Fruit fly (Drosophila melanogaster): Measurements from ENCODE around the gene Nedd8.
A peak's percentile ranks its signal among the peaks of the same experiment; 100 is the strongest.

Nedd8 gene

dm6 chr2L:18987078-18987895, 35.6 kb upstream of the Nedd8 start, which contains the start of the genes Swip-1 and EMC5 (continued):
- TF ChIP-seq hkb (optimal IDR thresholded peaks at IDR 0.05) (no peak), hkb (GFP tag; IDR thresholded peaks at IDR 0.05) (no peak), so (GFP tag; IDR thresholded peaks at IDR 0.05) (peak; percentile 10; the same call in 1 of the 3 replicates), CG31441 (GFP tag; IDR thresholded peaks at IDR 0.05) (peak; percentile 83), CG34376 (GFP tag; optimal IDR thresholded peaks at IDR 0.05) (peak; percentile 15), Myb (GFP tag; optimal IDR thresholded peaks at IDR 0.05) (no peak), jigr1 (GFP tag; IDR thresholded peaks at IDR 0.05) (peak; percentile 20; the same call in 1 of the 3 replicates), eyg (GFP tag; optimal IDR thresholded peaks at IDR 0.05) (no peak), CG3281 (GFP tag; optimal IDR thresholded peaks at IDR 0.05) (peak; percentile 44), Six4 (GFP tag; optimal IDR thresholded peaks at IDR 0.05) (peak; percentile 31), CG15601 (tag; optimal IDR thresholded peaks at IDR 0.05) (peak; percentile 66), Lhr (GFP tag; optimal IDR thresholded peaks at IDR 0.05) (peak; percentile 1), BEAF-32 (GFP tag; optimal IDR thresholded peaks at IDR 0.05) (peak; percentile 74), Scr (GFP tag; IDR thresholded peaks at IDR 0.05; ENCODE audit: partially characterized antibody) (peak; percentile 71), jing (GFP tag; optimal IDR thresholded peaks at IDR 0.05) (no peak), CG15073 (GFP tag; optimal IDR thresholded peaks at IDR 0.05) (no peak), Hr51 (GFP tag; optimal IDR thresholded peaks at IDR 0.05) (peak in 1 of 2 experiments; percentile 64), CG2889 (GFP tag; IDR thresholded peaks at IDR 0.05) (no peak), Ets97D (GFP tag; optimal IDR thresholded peaks at IDR 0.05) (peak; percentile 24), CG14860 (GFP tag; IDR thresholded peaks at IDR 0.05; ENCODE audit: partially characterized antibody) (peak; percentile 21; the same call in 1 of the 3 replicates), CG1647 (GFP tag; optimal IDR thresholded peaks at IDR 0.05) (no peak), CG1233 (GFP tag; optimal IDR thresholded peaks at IDR 0.05) (peak; percentile 58), CG10543 (GFP tag; optimal IDR thresholded peaks at IDR 0.05) (peak; percentile 66), emc (GFP tag; optimal IDR thresholded peaks at IDR 0.05) (no peak), vnd (GFP tag; IDR thresholded peaks at IDR 0.05; ENCODE audit: partially characterized antibody) (peak; percentile 53; the same call in 1 of the 3 replicates), Trl (optimal IDR thresholded peaks at IDR 0.05) (no peak), Trl (GFP tag; optimal IDR thresholded peaks at IDR 0.05) (peak; percentile 1), ase (GFP tag; IDR thresholded peaks at IDR 0.05) (peak; percentile 18; the same call in 1 of the 3 replicates), sqz (GFP tag; optimal IDR thresholded peaks at IDR 0.05) (peak; percentile 38), CG11504 (tag; optimal IDR thresholded peaks at IDR 0.05) (peak; percentile 75), CG12942 (GFP tag; optimal IDR thresholded peaks at IDR 0.05) (peak; percentile 50), CG10366 (GFP tag; IDR thresholded peaks at IDR 0.05) (no peak), CG33557 (GFP tag; optimal IDR thresholded peaks at IDR 0.05) (peak; percentile 58), CG18599 (GFP tag; optimal IDR thresholded peaks at IDR 0.05) (peak; percentile 47), HLH54F (GFP tag; optimal IDR thresholded peaks at IDR 0.05) (peak; percentile 12), CG2678 (tag; optimal IDR thresholded peaks at IDR 0.05) (peak; percentile 80), CG2712 (tag; optimal IDR thresholded peaks at IDR 0.05) (peak; percentile 80), CG13287 (GFP tag; IDR thresholded peaks at IDR 0.05; ENCODE audit: partially characterized antibody) (peak; percentile 57), Jarid2 (GFP tag; optimal IDR thresholded peaks at IDR 0.05) (peak; percentile 87), esg (GFP tag; conservative IDR thresholded peaks at IDR 0.05) (peak; percentile 50), CG6689 (GFP tag; IDR thresholded peaks at IDR 0.05) (peak; percentile 66), CG4730 (GFP tag; IDR thresholded peaks at IDR 0.05) (peak; percentile 39; the same call in 1 of the 2 replicates), CG4617 (GFP tag; optimal IDR thresholded peaks at IDR 0.05; ENCODE audit: borderline replicate concordance) (peak; percentile 52), Med (GFP tag) (peak; percentile 86), trh (GFP tag; optimal IDR thresholded peaks at IDR 0.05) (peak; percentile 51), CHES-1-like (GFP tag; optimal IDR thresholded peaks at IDR 0.05) (no peak), Awh (GFP tag; IDR thresholded peaks at IDR 0.05) (peak; percentile 51; the same call in 1 of the 2 replicates), zen2 (GFP tag; IDR thresholded peaks at IDR 0.05; ENCODE audit: partially characterized antibody) (0 out of 3 replicates have a peak, but pooled peaks have one; percentile 16)

All from whole organism, embryonic.